Worm (Caenorhabditis elegans) whole organism, L4/young adult: ENCODE results near the gene ttx-3.

Source experiments
- dao-5 ChIP-seq: sonication (generic microtip); optimal IDR thresholded peaks from 2 replicates; lab custom pipeline; 2016; ENCODE audit warnings: missing genotype, missing genetic modification characterization, moderate library complexity, missing compliant biosample characterization
- him-1 ChIP-seq: sonication (generic microtip); optimal IDR thresholded peaks from 2 replicates; lab custom pipeline; 2016; ENCODE audit warnings: missing genotype, missing genetic modification reagents, missing genetic modification characterization, missing compliant biosample characterization

ce11 chrX:11769278-11769677 is at the start of gene ttx-3:
- no peak for TF ChIP-seq dao-5
- TF ChIP-seq him-1 (tag; lab: Kevin White, UChicago) = no peak
